Fruit fly (Drosophila melanogaster) S2 (cell line): Measurements from ENCODE around the gene Rift.

Source experiments
- CG8478 ChIP-seq: fragments of >200 bp; optimal IDR thresholded peaks from 2 replicates; lab custom pipeline; 2018
- CTCF ChIP-seq, 2 experiments: fragments of >200 bp; optimal IDR thresholded peaks; 2 replicates each; lab custom pipeline; 2018

- no peak for TF ChIP-seq CG8478 (lab: Kevin White, UChicago)
- TF ChIP-seq CTCF (optimal IDR thresholded peaks at IDR 0.05; lab: Kevin White, UChicago): no peak
Measured at dm6 chr3R:31767528-31767927, 42.5 kb downstream of the Rift start.
